Fruit fly (Drosophila melanogaster) whole organism, embryonic: ENCODE results near the gene Sbp2.
A peak's percentile ranks its signal among the peaks of the same experiment; 100 is the strongest.

Source experiments
- Adf1 ChIP-seq: fragments of 200-800 bp; sonication (Bioruptor generic); IDR thresholded peaks from 2 replicates; pipeline ENCODE4 v1.3.6; 2022; ENCODE audit warnings: missing biosample characterization, missing genetic modification characterization
- CG10366 ChIP-seq: fragments of 200-800 bp; sonication (Bioruptor generic); IDR thresholded peaks from 2 replicates; pipeline ENCODE4 v1.3.6; 2022; ENCODE audit warnings: missing biosample characterization, missing genetic modification characterization
- CG10431 ChIP-seq: fragments of 200-800 bp; sonication (Bioruptor generic); optimal IDR thresholded peaks from 3 replicates; lab custom pipeline; 2018; ENCODE audit warnings: missing biosample characterization, mild to moderate bottlenecking, missing genetic modification characterization
- CG11247 ChIP-seq: fragments of 200-800 bp; sonication (Bioruptor generic); IDR thresholded peaks from 2 replicates; pipeline ENCODE4 v1.3.6; 2022; ENCODE audit warnings: missing biosample characterization, missing genetic modification characterization
- CG11504 ChIP-seq: fragments of 200-800 bp; sonication (Bioruptor generic); optimal IDR thresholded peaks from 3 replicates; lab custom pipeline; 2019; ENCODE audit warnings: missing biosample characterization, mild to moderate bottlenecking, missing genetic modification characterization, moderate library complexity
- CG11560 ChIP-seq: fragments of 200-800 bp; sonication (Bioruptor generic); IDR thresholded peaks from 3 replicates; pipeline ENCODE4 v1.3.6; 2022; ENCODE audit warnings: missing biosample characterization, missing genetic modification characterization
- CG12942 ChIP-seq: fragments of 200-800 bp; sonication (Bioruptor generic); optimal IDR thresholded peaks from 3 replicates; lab custom pipeline; 2016; ENCODE audit warnings: missing biosample characterization, missing genetic modification characterization
- CG14667 ChIP-seq: fragments of 200-800 bp; sonication (Bioruptor generic); IDR thresholded peaks from 2 replicates; pipeline ENCODE4 v1.3.6; 2022; ENCODE audit warnings: missing biosample characterization, missing genetic modification characterization
- CG14965 ChIP-seq: fragments of 200-800 bp; sonication (Bioruptor generic); optimal IDR thresholded peaks from 2 replicates; lab custom pipeline; 2016; ENCODE audit warnings: missing biosample characterization, missing genetic modification characterization, borderline replicate concordance
- CG1529 ChIP-seq: fragments of 200-800 bp; sonication (Bioruptor generic); optimal IDR thresholded peaks from 3 replicates; lab custom pipeline; 2018; ENCODE audit warnings: missing biosample characterization, missing genetic modification characterization
- CG15479 ChIP-seq: fragments of 200-800 bp; sonication (Bioruptor generic); optimal IDR thresholded peaks from 3 replicates; lab custom pipeline; 2019; ENCODE audit warnings: missing biosample characterization, mild to moderate bottlenecking, missing genetic modification characterization, moderate library complexity
- CG16863 ChIP-seq: fragments of 200-800 bp; sonication (Bioruptor generic); optimal IDR thresholded peaks from 3 replicates; lab custom pipeline; 2016; ENCODE audit warnings: missing biosample characterization, missing genetic modification characterization
- CG17361 ChIP-seq: fragments of 200-800 bp; sonication (Bioruptor generic); IDR thresholded peaks from 3 replicates; pipeline ENCODE4 v1.3.6; 2022; ENCODE audit warnings: missing biosample characterization, missing genetic modification characterization
- CG3163 ChIP-seq: fragments of 200-800 bp; sonication (Bioruptor generic); optimal IDR thresholded peaks from 3 replicates; lab custom pipeline; 2016; ENCODE audit warnings: missing biosample characterization, missing genetic modification characterization
- CG32767 ChIP-seq: fragments of 200-800 bp; sonication (Bioruptor generic); IDR thresholded peaks from 2 replicates; pipeline ENCODE4 v1.3.6; 2022; ENCODE audit warnings: missing biosample characterization, missing genetic modification characterization
- CG33557 ChIP-seq: fragments of 200-800 bp; sonication (Bioruptor generic); optimal IDR thresholded peaks from 2 replicates; lab custom pipeline; 2019; ENCODE audit warnings: missing biosample characterization, mild to moderate bottlenecking, missing genetic modification characterization, moderate library complexity
- CG34224 ChIP-seq: fragments of 200-800 bp; sonication (Bioruptor generic); IDR thresholded peaks from 3 replicates; pipeline ENCODE4 v1.3.6; 2022; ENCODE audit warnings: missing biosample characterization, missing genetic modification characterization; ENCODE audit not compliant: partially characterized antibody
- CG3726 ChIP-seq: fragments of 200-800 bp; sonication (Bioruptor generic); IDR thresholded peaks from 3 replicates; pipeline ENCODE4, ENCODE4 v1.3.6; 2022; ENCODE audit warnings: missing biosample characterization, missing genetic modification characterization
- CG6654 ChIP-seq: fragments of 200-800 bp; sonication (Bioruptor generic); optimal IDR thresholded peaks from 2 replicates; lab custom pipeline; 2017; ENCODE audit warnings: missing biosample characterization, mild to moderate bottlenecking, missing genetic modification characterization
- CG7372 ChIP-seq: fragments of 200-800 bp; sonication (Bioruptor generic); IDR thresholded peaks from 2 replicates; pipeline ENCODE4 v1.3.6; 2022; ENCODE audit warnings: missing biosample characterization, missing genetic modification characterization
- CG8478 ChIP-seq: fragments of >200 bp; optimal IDR thresholded peaks from 2 replicates; lab custom pipeline; 2018
- CG8765 ChIP-seq: fragments of 200-800 bp; sonication (Bioruptor generic); IDR thresholded peaks from 2 replicates; pipeline ENCODE4 v1.3.6; 2022; ENCODE audit warnings: missing biosample characterization, missing genetic modification characterization
- Doc2 ChIP-seq: fragments of 200-800 bp; sonication (Bioruptor generic); IDR thresholded peaks from 2 replicates; pipeline ENCODE4 v1.3.6; 2022; ENCODE audit warnings: missing biosample characterization, missing genetic modification characterization
- HLH4C ChIP-seq: fragments of 200-800 bp; sonication (Bioruptor generic); IDR thresholded peaks from 3 replicates; pipeline ENCODE4 v1.3.6; 2022; ENCODE audit warnings: missing biosample characterization, missing genetic modification characterization; ENCODE audit not compliant: partially characterized antibody
- Hand ChIP-seq: fragments of 200-800 bp; sonication (Bioruptor generic); optimal IDR thresholded peaks from 2 replicates; lab custom pipeline; 2017; ENCODE audit warnings: mild to moderate bottlenecking, missing biosample characterization, missing genetic modification reagents, missing genetic modification characterization
- Hey ChIP-seq: fragments of 200-800 bp; sonication (Bioruptor generic); optimal IDR thresholded peaks from 3 replicates; lab custom pipeline; 2018; ENCODE audit warnings: missing biosample characterization, mild to moderate bottlenecking, missing genetic modification characterization
- Mad ChIP-seq: fragments of 200-800 bp; sonication (Bioruptor generic); optimal IDR thresholded peaks from 2 replicates; lab custom pipeline; 2016; ENCODE audit warnings: missing biosample characterization, missing genetic modification characterization
- Med ChIP-seq: fragments of 200-800 bp; sonication (Bioruptor generic); peaks from one replicate; lab custom pipeline; 2016; ENCODE audit warnings: missing biosample characterization, missing genetic modification characterization, mild to moderate bottlenecking, inconsistent platforms, moderate library complexity
- Rfx ChIP-seq: fragments of 200-800 bp; sonication (Bioruptor generic); IDR thresholded peaks from 2 replicates; pipeline ENCODE4 v1.3.6; 2022; ENCODE audit warnings: missing biosample characterization, missing genetic modification characterization
- Ssrp ChIP-seq: fragments of 200-800 bp; sonication (Bioruptor generic); optimal IDR thresholded peaks from 2 replicates; lab custom pipeline; 2018; ENCODE audit warnings: missing biosample characterization, mild to moderate bottlenecking, missing genetic modification characterization, moderate library complexity
- ap ChIP-seq: fragments of 200-800 bp; sonication (Bioruptor generic); IDR thresholded peaks from 2 replicates; pipeline ENCODE4 v1.3.6; 2022; ENCODE audit warnings: missing biosample characterization, missing genetic modification characterization
- cg ChIP-seq: fragments of 200-800 bp; sonication (Bioruptor generic); optimal IDR thresholded peaks from 3 replicates; lab custom pipeline; 2019; ENCODE audit warnings: missing biosample characterization, mild to moderate bottlenecking, missing genetic modification characterization, moderate library complexity
- disco-r ChIP-seq: fragments of 200-800 bp; sonication (Bioruptor generic); optimal IDR thresholded peaks from 2 replicates; lab custom pipeline; 2016; ENCODE audit warnings: missing biosample characterization, missing genetic modification characterization
- eve ChIP-seq, 2 experiments: fragments of >200 bp; optimal IDR thresholded peaks; 2 replicates each; lab custom pipeline; 2017; ENCODE audit warnings: missing biosample characterization in 2 of 2, missing genetic modification characterization in 2 of 2
- fd3F ChIP-seq: fragments of 200-800 bp; sonication (Bioruptor generic); optimal IDR thresholded peaks from 2 replicates; lab custom pipeline; 2018; ENCODE audit warnings: missing biosample characterization, mild to moderate bottlenecking, missing genetic modification characterization, moderate library complexity
- fru ChIP-seq: fragments of >200 bp; optimal IDR thresholded peaks from 2 replicates; lab custom pipeline; 2017
- gfzf ChIP-seq: fragments of 200-800 bp; sonication (Bioruptor generic); optimal IDR thresholded peaks from 2 replicates; lab custom pipeline; 2016; ENCODE audit warnings: missing biosample characterization, mild to moderate bottlenecking, missing genetic modification characterization, moderate library complexity
- ham ChIP-seq: fragments of 200-800 bp; sonication (Bioruptor generic); IDR thresholded peaks from 2 replicates; pipeline ENCODE4 v1.3.6; 2022; ENCODE audit warnings: missing biosample characterization, missing genetic modification characterization
- lmd ChIP-seq: fragments of 200-800 bp; sonication (Bioruptor generic); IDR thresholded peaks from 2 replicates; pipeline ENCODE4 v1.3.6; 2022; ENCODE audit warnings: missing biosample characterization, missing genetic modification characterization
- luna ChIP-seq: fragments of 200-800 bp; sonication (Bioruptor generic); optimal IDR thresholded peaks from 2 replicates; lab custom pipeline; 2016; ENCODE audit warnings: missing biosample characterization, missing genetic modification characterization
- oc ChIP-seq: fragments of 200-800 bp; sonication (Bioruptor generic); optimal IDR thresholded peaks from 2 replicates; lab custom pipeline; 2018; ENCODE audit warnings: missing biosample characterization, mild to moderate bottlenecking, missing genetic modification characterization, moderate library complexity
- pho ChIP-seq: fragments of 200-800 bp; sonication (Bioruptor generic); optimal IDR thresholded peaks from 2 replicates; lab custom pipeline; 2016; ENCODE audit warnings: missing biosample characterization, missing genetic modification characterization
- row ChIP-seq: fragments of 200-800 bp; sonication (Bioruptor generic); IDR thresholded peaks from 3 replicates; pipeline ENCODE4 v1.3.6; 2022; ENCODE audit warnings: missing biosample characterization, missing genetic modification characterization
- run ChIP-seq: fragments of 200-800 bp; sonication (Bioruptor generic); optimal IDR thresholded peaks from 3 replicates; lab custom pipeline; 2018; ENCODE audit warnings: missing biosample characterization, mild to moderate bottlenecking, missing genetic modification characterization
- sens-2 ChIP-seq: fragments of 200-800 bp; sonication (Bioruptor generic); IDR thresholded peaks from 2 replicates; pipeline ENCODE4 v1.3.6; 2022; ENCODE audit warnings: missing biosample characterization, missing genetic modification characterization
- tap ChIP-seq: fragments of 200-800 bp; optimal IDR thresholded peaks from 3 replicates; lab custom pipeline; 2019; ENCODE audit warnings: missing biosample characterization, mild to moderate bottlenecking, missing genetic modification characterization, moderate library complexity
- toy ChIP-seq: fragments of 200-800 bp; sonication (Bioruptor generic); IDR thresholded peaks from 2 replicates; pipeline ENCODE4 v1.3.6; 2022; ENCODE audit warnings: missing biosample characterization, missing genetic modification characterization
- wek ChIP-seq: fragments of 200-800 bp; sonication (Bioruptor generic); optimal IDR thresholded peaks from 3 replicates; lab custom pipeline; 2018; ENCODE audit warnings: missing biosample characterization, mild to moderate bottlenecking, missing genetic modification characterization, moderate library complexity
- zf30C ChIP-seq: fragments of 200-800 bp; sonication (Bioruptor generic); optimal IDR thresholded peaks from 3 replicates; lab custom pipeline; 2018; ENCODE audit warnings: missing biosample characterization, mild to moderate bottlenecking, missing genetic modification characterization
- zfh2 ChIP-seq: fragments of 200-800 bp; sonication (Bioruptor generic); optimal IDR thresholded peaks from 2 replicates; lab custom pipeline; 2016; ENCODE audit warnings: missing biosample characterization, missing genetic modification characterization

The Sbp2 gene

dm6 chr3L:8346100-8346980 lies 42.4 kb downstream of the Sbp2 start, which contains the start of the genes CG7182 and GAPcenA (continued):
- TF ChIP-seq CG3726 (GFP tag; lab: Robert Waterston, UW) (no peak), HLH4C (GFP tag; lab: Robert Waterston, UW) (peak; percentile 59; the same call in 2 of the 3 replicates), sens-2 (GFP tag; lab: Robert Waterston, UW) (no peak), wek (GFP tag; lab: Kevin White, UChicago) (no peak), CG7372 (GFP tag; lab: Robert Waterston, UW) (no peak; the same call in 1 of the 2 replicates), CG14667 (GFP tag; lab: Robert Waterston, UW) (no peak), CG6654 (GFP tag; lab: Kevin White, UChicago) (peak; percentile 22), Doc2 (GFP tag; lab: Robert Waterston, UW) (no peak), cg (GFP tag; lab: Kevin White, UChicago) (peak; percentile 31), Ssrp (tag; lab: Kevin White, UChicago) (peak; percentile 52), CG15479 (GFP tag; lab: Kevin White, UChicago) (no peak), CG16863 (GFP tag; lab: Kevin White, UChicago) (no peak), CG8478 (lab: Kevin White, UChicago) (no peak), CG12942 (GFP tag; lab: Kevin White, UChicago) (peak; percentile 50), CG1529 (GFP tag; lab: Kevin White, UChicago) (no peak), CG14965 (GFP tag; lab: Kevin White, UChicago) (no peak), CG8765 (GFP tag; lab: Robert Waterston, UW) (no peak), CG34224 (peak; percentile 43; the same call in 1 of the 3 replicates), Med (GFP tag; lab: Kevin White, UChicago) (peak; percentile 75), zfh2 (peak; percentile 41), fru (lab: Kevin White, UChicago) (no peak), pho (GFP tag; lab: Kevin White, UChicago) (peak; percentile 39), Hey (tag; lab: Kevin White, UChicago) (no peak), ap (GFP tag; lab: Robert Waterston, UW) (no peak), ham (GFP tag; lab: Robert Waterston, UW) (no peak), tap (peak; percentile 59), CG3163 (GFP tag; lab: Kevin White, UChicago) (no peak), disco-r (GFP tag; lab: Kevin White, UChicago) (no peak), Mad (no peak), CG32767 (GFP tag; lab: Robert Waterston, UW) (no peak), Hand (GFP tag; lab: Kevin White, UChicago) (peak; percentile 8), zf30C (GFP tag; lab: Kevin White, UChicago) (no peak), CG11504 (no peak), run (no peak), luna (GFP tag; lab: Kevin White, UChicago) (peak; percentile 15), Adf1 (no peak; the same call in 1 of the 2 replicates), lmd (GFP tag; lab: Robert Waterston, UW) (peak; percentile 33; the same call in 1 of the 2 replicates), Rfx (GFP tag; lab: Robert Waterston, UW) (peak; percentile 64), gfzf (GFP tag; lab: Kevin White, UChicago) (no peak), row (peak; percentile 85), CG17361 (GFP tag; lab: Robert Waterston, UW) (no peak; the same call in none of the 3 replicates), CG33557 (peak; percentile 76), fd3F (GFP tag; lab: Kevin White, UChicago) (peak; percentile 68), CG10431 (peak; percentile 45), toy (GFP tag; lab: Robert Waterston, UW) (no peak), CG11247 (no peak), eve (GFP tag; optimal IDR thresholded peaks at IDR 0.05; lab: Kevin White, UChicago) (no peak), oc (tag; lab: Kevin White, UChicago) (no peak), CG10366 (GFP tag; lab: Robert Waterston, UW) (peak; percentile 44), CG11560 (tag; lab: Robert Waterston, UW) (peak; percentile 97)
